Fruit fly (Drosophila melanogaster): ENCODE data around the gene CG13282.

Gene CG13282

dm6 chr2L:16868897-16869324 lies 34.6 kb upstream of the CG13282 start (continued):
- no peak for TF ChIP-seq CG30020 (tag; optimal IDR thresholded peaks at IDR 0.05)
- TF ChIP-seq Doc2 (GFP tag; IDR thresholded peaks at IDR 0.05): 0 out of 2 replicates have a peak, but pooled peaks have one; percentile 13
- TF ChIP-seq Awh (GFP tag; IDR thresholded peaks at IDR 0.05): no peak
- TF ChIP-seq bsh (GFP tag; optimal IDR thresholded peaks at IDR 0.05): peak in 1 of 2 experiments; percentile 51
- no peak for TF ChIP-seq luna (GFP tag; optimal IDR thresholded peaks at IDR 0.05)
- TF ChIP-seq Atf3 (GFP tag; optimal IDR thresholded peaks at IDR 0.05): no peak
- TF ChIP-seq az2 (GFP tag; optimal IDR thresholded peaks at IDR 0.05): no peak
- no peak for TF ChIP-seq CG8765 (GFP tag; IDR thresholded peaks at IDR 0.05)
- peak; percentile 23; the same call in 1 of the 2 replicates for TF ChIP-seq Drgx (GFP tag; IDR thresholded peaks at IDR 0.05)
- peak; percentile 60 for TF ChIP-seq unpg (GFP tag; optimal IDR thresholded peaks at IDR 0.05)
- TF ChIP-seq Blimp-1 (GFP tag; optimal IDR thresholded peaks at IDR 0.05): peak; percentile 60
- TF ChIP-seq dpn (GFP tag; optimal IDR thresholded peaks at IDR 0.05): peak in 1 of 2 experiments; percentile 23
- peak; percentile 71 for TF ChIP-seq Sox100B (GFP tag; optimal IDR thresholded peaks at IDR 0.05)
- no peak for TF ChIP-seq tio (GFP tag; optimal IDR thresholded peaks at IDR 0.05)
- TF ChIP-seq tll (GFP tag; optimal IDR thresholded peaks at IDR 0.05): no peak
- TF ChIP-seq NC2β (GFP tag; optimal IDR thresholded peaks at IDR 0.05): no peak
- no peak for TF ChIP-seq CG17912 (GFP tag; optimal IDR thresholded peaks at IDR 0.05)
- TF ChIP-seq CG14965 (GFP tag; optimal IDR thresholded peaks at IDR 0.05; ENCODE audit: borderline replicate concordance): no peak
- TF ChIP-seq gsb (GFP tag; IDR thresholded peaks at IDR 0.05): no peak
- TF ChIP-seq CG17385 (GFP tag; optimal IDR thresholded peaks at IDR 0.05): peak; percentile 33
- TF ChIP-seq CG16863 (GFP tag; optimal IDR thresholded peaks at IDR 0.05): no peak
- TF ChIP-seq CG8388 (GFP tag; optimal IDR thresholded peaks at IDR 0.05): peak; percentile 37
- peak; percentile 42 for TF ChIP-seq ATbp (GFP tag; optimal IDR thresholded peaks at IDR 0.05)
- TF ChIP-seq eyg (GFP tag; optimal IDR thresholded peaks at IDR 0.05): no peak
- TF ChIP-seq CG34224 (GFP tag; IDR thresholded peaks at IDR 0.05; ENCODE audit: partially characterized antibody): no peak
- no peak for TF ChIP-seq br (optimal IDR thresholded peaks at IDR 0.05)
- TF ChIP-seq CG13624 (GFP tag; optimal IDR thresholded peaks at IDR 0.05): no peak
- TF ChIP-seq Vsx1 (GFP tag; optimal IDR thresholded peaks at IDR 0.05): peak; percentile 29
- TF ChIP-seq CG8089 (GFP tag; optimal IDR thresholded peaks at IDR 0.05): no peak
- TF ChIP-seq Doc3 (GFP tag; IDR thresholded peaks at IDR 0.05; ENCODE audit: partially characterized antibody): no peak
- TF ChIP-seq gro (GFP tag; optimal IDR thresholded peaks at IDR 0.05): no peak
- TF ChIP-seq CG17359 (tag; optimal IDR thresholded peaks at IDR 0.05): peak; percentile 49
- no peak for TF ChIP-seq CG32532 (GFP tag; IDR thresholded peaks at IDR 0.05)
- peak; percentile 24 for TF ChIP-seq odd (GFP tag; optimal IDR thresholded peaks at IDR 0.05)
- no peak for TF ChIP-seq CG12942 (GFP tag; optimal IDR thresholded peaks at IDR 0.05)
- TF ChIP-seq Bdp1 (GFP tag; optimal IDR thresholded peaks at IDR 0.05): no peak
- TF ChIP-seq HHEX (GFP tag; optimal IDR thresholded peaks at IDR 0.05): peak; percentile 24
- TF ChIP-seq zfh2 (GFP tag; optimal IDR thresholded peaks at IDR 0.05): no peak
- 0 out of 3 replicates have a peak, but pooled peaks have one; percentile 40 for TF ChIP-seq jigr1 (GFP tag; IDR thresholded peaks at IDR 0.05)
- no peak for TF ChIP-seq CG10431 (GFP tag; optimal IDR thresholded peaks at IDR 0.05)
- TF ChIP-seq CG17361 (GFP tag; IDR thresholded peaks at IDR 0.05): peak; percentile 69; the same call in 2 of the 3 replicates
- no peak for TF ChIP-seq CG3995 (GFP tag; optimal IDR thresholded peaks at IDR 0.05)
- no peak for TF ChIP-seq ems (GFP tag; optimal IDR thresholded peaks at IDR 0.05)
- TF ChIP-seq CG8944 (GFP tag; optimal IDR thresholded peaks at IDR 0.05): no peak
- TF ChIP-seq dmrt99B (tag; optimal IDR thresholded peaks at IDR 0.05): peak; percentile 75
- peak; percentile 80 for TF ChIP-seq Ets65A (GFP tag)
- TF ChIP-seq crc (GFP tag; optimal IDR thresholded peaks at IDR 0.05): no peak
- TF ChIP-seq zen (tag; optimal IDR thresholded peaks at IDR 0.05): no peak
- peak; percentile 48 for TF ChIP-seq CG30403 (GFP tag; optimal IDR thresholded peaks at IDR 0.05)
- peak; percentile 56 for TF ChIP-seq CG17829 (tag; optimal IDR thresholded peaks at IDR 0.05)
- peak; percentile 49 for TF ChIP-seq lab (GFP tag; optimal IDR thresholded peaks at IDR 0.05)
